Worm (Caenorhabditis elegans): Measurements from ENCODE around the gene fbxa-72.

DNA sequence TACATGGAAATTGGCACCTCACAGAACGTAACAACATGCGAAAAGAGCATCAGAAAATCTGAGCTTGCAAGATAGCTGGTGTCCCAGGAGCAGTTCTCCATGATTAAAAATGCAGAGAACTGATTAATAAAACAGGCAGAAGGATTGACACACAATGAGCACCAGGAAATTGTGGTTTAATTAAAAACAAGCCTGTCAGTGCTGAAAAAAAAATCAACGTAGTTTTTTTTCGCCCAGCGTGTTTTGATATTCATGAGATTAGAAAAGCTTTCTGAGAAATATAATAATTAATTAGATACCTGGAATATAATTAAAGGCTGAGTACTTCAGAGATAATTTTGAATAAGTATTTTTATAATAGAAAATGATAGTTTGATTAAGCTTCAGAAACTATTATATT, 18.9 kb downstream of the fbxa-72 start, which contains the start of gene srh-246:
- TF ChIP-seq ama-1 (optimal IDR thresholded peaks at IDR 0.05) (no peak), ces-1 (GFP tag; optimal IDR thresholded peaks at IDR 0.05) (no peak), pag-3 (tag; optimal IDR thresholded peaks at IDR 0.05; ENCODE audit: borderline replicate concordance, insufficient read depth) (no peak), ztf-4 (tag; optimal IDR thresholded peaks at IDR 0.05) (no peak), efl-1 (optimal IDR thresholded peaks at IDR 0.05) (no peak), efl-1 (GFP tag; optimal IDR thresholded peaks at IDR 0.05 in 1 of 2) (no peak), xbp-1 (tag; optimal IDR thresholded peaks at IDR 0.05) (no peak), aly-2 (tag; optimal IDR thresholded peaks at IDR 0.05) (no peak), blmp-1 (tag; optimal IDR thresholded peaks at IDR 0.05) (no peak), unc-30 (tag; optimal IDR thresholded peaks at IDR 0.05) (no peak), mdl-1 (tag; optimal IDR thresholded peaks at IDR 0.05) (no peak), unc-62 (GFP tag; optimal IDR thresholded peaks at IDR 0.05) (no peak)

Measured in whole organism, L1 larva.